Worm (Caenorhabditis elegans): Measurements from ENCODE around the gene F28F5.4.

Gene F28F5.4

ce11 chrIII:6856709-6857108 lies 39.9 kb upstream of the F28F5.4 start, which contains the start of gene zak-1:
Gene zak-1 (minus strand): TSS chrIII:6856809.
- TF ChIP-seq unc-62 (GFP tag; optimal IDR thresholded peaks at IDR 0.05): no peak
- no peak for TF ChIP-seq nhr-67 (tag; optimal IDR thresholded peaks at IDR 0.05)
- TF ChIP-seq mml-1 (tag; optimal IDR thresholded peaks at IDR 0.05): no peak
- TF ChIP-seq jun-1 (tag; optimal IDR thresholded peaks at IDR 0.05): no peak
- no peak for TF ChIP-seq elt-1 (tag; optimal IDR thresholded peaks at IDR 0.05)
- no peak for TF ChIP-seq snpc-4 (tag; optimal IDR thresholded peaks at IDR 0.05)
- TF ChIP-seq nhr-77 (tag; optimal IDR thresholded peaks at IDR 0.05): no peak
- no peak for TF ChIP-seq sea-2 (GFP tag; optimal IDR thresholded peaks at IDR 0.05)
- no peak for TF ChIP-seq R02D3.7 (tag; optimal IDR thresholded peaks at IDR 0.05)
- TF ChIP-seq nhr-23 (tag; optimal IDR thresholded peaks at IDR 0.05): no peak
- no peak for TF ChIP-seq mdl-1 (tag; optimal IDR thresholded peaks at IDR 0.05)

ce11 chrIII:6850255-6850654 lies 33.4 kb upstream of the F28F5.4 start, which contains the start of gene srv-1:
Gene srv-1 (plus strand): TSS chrIII:6850385.
- TF ChIP-seq pha-4 (tag; optimal IDR thresholded peaks at IDR 0.05): no peak
- no peak for TF ChIP-seq lin-15B (tag; optimal IDR thresholded peaks at IDR 0.05)
- TF ChIP-seq nhr-12 (tag; optimal IDR thresholded peaks at IDR 0.05): no peak
- peak; percentile 97 for TF ChIP-seq elt-2 (tag; optimal IDR thresholded peaks at IDR 0.05)
- TF ChIP-seq jun-1 (tag; optimal IDR thresholded peaks at IDR 0.05): peak; percentile 58
- no peak for TF ChIP-seq snpc-4 (tag; optimal IDR thresholded peaks at IDR 0.05)
- no peak for TF ChIP-seq elt-3 (tag; optimal IDR thresholded peaks at IDR 0.05)
- no peak for TF ChIP-seq nhr-28 (tag; optimal IDR thresholded peaks at IDR 0.05)
- TF ChIP-seq nhr-77 (tag; optimal IDR thresholded peaks at IDR 0.05): no peak
- peak; percentile 75 for TF ChIP-seq pqm-1 (tag; optimal IDR thresholded peaks at IDR 0.05)

DNA sequence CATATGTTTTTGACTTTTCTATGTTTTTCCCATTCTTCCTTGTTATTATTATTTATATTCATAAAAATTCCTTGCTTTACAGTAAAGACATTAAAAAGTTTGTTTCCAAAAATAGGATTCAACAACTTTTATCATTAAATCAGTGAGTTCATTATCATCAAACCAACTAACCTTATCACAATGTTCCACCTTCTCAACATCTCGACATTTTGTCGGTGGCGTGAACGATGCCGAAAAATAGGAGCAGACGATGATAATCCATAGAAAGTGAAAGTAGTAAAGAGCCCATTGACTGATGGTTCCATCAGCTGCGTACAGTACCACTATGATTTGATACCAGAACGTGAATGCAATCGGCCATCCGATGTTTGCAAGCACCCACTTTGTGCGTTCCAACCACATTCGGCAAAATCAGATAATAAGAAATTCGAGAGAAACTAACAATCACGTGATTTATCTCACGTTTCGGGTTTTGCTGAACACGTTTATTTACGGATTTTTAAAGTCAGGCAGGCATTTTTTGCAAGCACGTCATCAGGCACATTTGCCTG lies 31.9 kb upstream of the F28F5.4 start, which contains the start of gene dhhc-5:
Gene dhhc-5 (minus strand): TSS at position 406 of the 551 bp plus-strand sequence.
- TF ChIP-seq pqm-1 (tag; optimal IDR thresholded peaks at IDR 0.05) (peak; percentile 41), nhr-28 (tag; optimal IDR thresholded peaks at IDR 0.05) (no peak), nhr-43 (tag; optimal IDR thresholded peaks at IDR 0.05; ENCODE audit: poor library complexity, severe bottlenecking) (no peak), elt-2 (tag; optimal IDR thresholded peaks at IDR 0.05) (peak; percentile 86), egl-5 (tag; optimal IDR thresholded peaks at IDR 0.05) (no peak), skn-1 (tag; optimal IDR thresholded peaks at IDR 0.05) (peak; percentile 24), R02D3.7 (tag; optimal IDR thresholded peaks at IDR 0.05) (no peak)

DNA sequence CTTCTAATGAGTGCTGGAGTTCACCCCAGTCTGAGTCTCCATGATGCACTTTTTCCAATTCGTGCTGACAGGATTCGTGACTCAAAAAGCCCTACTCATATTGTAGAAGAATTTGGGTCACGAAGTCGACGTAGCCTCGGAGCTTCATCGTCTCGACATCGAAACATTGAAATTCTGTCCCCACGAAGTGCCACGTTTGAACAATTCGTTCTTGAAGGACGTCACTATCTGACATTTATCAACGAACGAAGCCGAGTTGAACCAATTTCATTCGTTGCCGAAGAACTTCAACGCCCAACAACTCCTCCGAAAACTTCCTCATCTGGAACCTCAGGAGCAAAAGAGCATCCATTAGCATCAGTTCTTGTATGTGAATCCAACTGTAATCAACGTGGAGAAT lies 22.3 kb upstream of the F28F5.4 start:
- TF ChIP-seq eor-1 (tag; optimal IDR thresholded peaks at IDR 0.05): no peak
- no peak for TF ChIP-seq ama-1 (optimal IDR thresholded peaks at IDR 0.05)
- TF ChIP-seq R02D3.7 (tag; optimal IDR thresholded peaks at IDR 0.05): no peak
- TF ChIP-seq mml-1 (tag; optimal IDR thresholded peaks at IDR 0.05): no peak
- TF ChIP-seq nhr-76 (tag; optimal IDR thresholded peaks at IDR 0.05): no peak
- no peak for TF ChIP-seq sea-2 (GFP tag; optimal IDR thresholded peaks at IDR 0.05)
- TF ChIP-seq nhr-77 (tag; optimal IDR thresholded peaks at IDR 0.05): no peak
- no peak for TF ChIP-seq unc-62 (GFP tag; optimal IDR thresholded peaks at IDR 0.05)

- TF ChIP-seq ceh-16 (tag; optimal IDR thresholded peaks at IDR 0.05) (no peak), fkh-10 (GFP tag; optimal IDR thresholded peaks at IDR 0.05) (no peak), unc-39 (tag; optimal IDR thresholded peaks at IDR 0.05) (no peak), ceh-9 (tag; optimal IDR thresholded peaks at IDR 0.05) (no peak), nhr-12 (tag; optimal IDR thresholded peaks at IDR 0.05) (no peak), R02D3.7 (tag; optimal IDR thresholded peaks at IDR 0.05) (no peak), sea-2 (GFP tag; optimal IDR thresholded peaks at IDR 0.05) (no peak), nfya-1 (tag; optimal IDR thresholded peaks at IDR 0.05; ENCODE audit: insufficient read depth) (no peak), skn-1 (tag; optimal IDR thresholded peaks at IDR 0.05) (no peak), lin-39 (tag; optimal IDR thresholded peaks at IDR 0.05) (no peak), nhr-11 (tag; optimal IDR thresholded peaks at IDR 0.05) (no peak), mdl-1 (tag; optimal IDR thresholded peaks at IDR 0.05) (no peak), nhr-43 (tag; optimal IDR thresholded peaks at IDR 0.05; ENCODE audit: poor library complexity, severe bottlenecking) (no peak), pha-4 (tag; optimal IDR thresholded peaks at IDR 0.05) (no peak), nhr-25 (tag; optimal IDR thresholded peaks at IDR 0.05) (no peak), elt-1 (tag; optimal IDR thresholded peaks at IDR 0.05) (no peak)
Observed at ce11 chrIII:6837320-6837719, 20.5 kb upstream of the F28F5.4 start.
